Worm (Caenorhabditis elegans): ENCODE data around the gene T25B9.8.

- TF ChIP-seq ceh-14 (tag; optimal IDR thresholded peaks at IDR 0.05) (no peak), gmeb-2 (tag; optimal IDR thresholded peaks at IDR 0.05) (no peak), fax-1 (tag; optimal IDR thresholded peaks at IDR 0.05) (no peak), ceh-19 (GFP tag; optimal IDR thresholded peaks at IDR 0.05) (no peak), ceh-24 (tag; optimal IDR thresholded peaks at IDR 0.05) (no peak), pqm-1 (tag; optimal IDR thresholded peaks at IDR 0.05) (no peak), tbx-2 (tag; optimal IDR thresholded peaks at IDR 0.05) (no peak), ama-1 (optimal IDR thresholded peaks at IDR 0.05) (no peak), sox-4 (tag; optimal IDR thresholded peaks at IDR 0.05) (no peak), hlh-13 (GFP tag; optimal IDR thresholded peaks at IDR 0.05) (no peak), fkh-10 (GFP tag; optimal IDR thresholded peaks at IDR 0.05) (no peak), ceh-18 (tag; optimal IDR thresholded peaks at IDR 0.05) (no peak)
Measured at ce11 chrIV:10745332-10745731, 22.7 kb downstream of the T25B9.8 start.
